Worm (Caenorhabditis elegans): ENCODE results near the gene F11C1.4.
A peak's percentile ranks its signal among the peaks of the same experiment; 100 is the strongest.

F11C1.4 gene

DNA sequence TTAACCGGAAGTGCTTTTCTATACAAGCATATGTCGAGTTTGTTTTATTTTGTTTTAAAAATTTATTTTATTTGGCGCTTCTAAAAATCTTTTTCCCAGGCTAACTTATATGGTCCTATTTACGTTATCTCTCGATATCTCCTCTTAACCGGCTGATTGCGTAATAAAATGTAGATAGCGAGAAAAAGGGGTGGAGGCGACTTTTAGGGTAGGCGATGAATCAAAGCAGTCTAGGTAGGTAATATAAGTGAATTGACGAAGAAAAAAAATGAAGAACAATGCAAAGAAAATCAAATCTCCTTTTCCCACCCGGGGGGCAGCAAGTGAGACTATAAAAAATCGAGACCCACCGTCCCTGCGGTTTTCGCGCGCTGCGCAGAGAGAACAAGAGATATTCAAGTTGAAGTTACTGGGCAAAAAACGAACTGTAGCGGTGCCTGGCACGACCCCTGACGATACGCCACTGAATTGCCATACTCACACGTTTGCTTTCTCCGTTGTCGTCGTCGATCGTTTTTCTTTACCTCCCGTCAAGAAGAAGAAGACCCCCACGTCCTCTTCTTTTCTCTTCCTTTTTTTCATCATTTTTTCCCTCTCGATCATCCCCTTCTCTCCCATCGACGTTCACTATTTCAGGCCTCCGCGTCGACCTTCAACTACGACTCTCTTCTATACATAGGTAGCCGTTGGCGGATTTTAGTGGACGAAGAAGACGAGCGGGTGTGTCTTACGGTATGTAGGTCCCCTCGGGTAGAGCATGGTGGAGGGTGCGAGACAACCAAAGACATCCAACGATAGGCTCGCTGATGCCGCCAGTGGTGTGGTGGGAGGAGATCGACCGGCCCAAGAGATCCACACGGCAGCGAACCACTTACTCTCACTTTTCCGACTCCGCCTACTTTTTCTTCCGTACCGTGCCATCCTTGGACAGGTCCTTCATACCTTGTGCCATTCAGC, 31.3 kb downstream of the F11C1.4 start, which contains the start of gene nhr-25 (continued):
- TF ChIP-seq ceh-28 (tag; optimal IDR thresholded peaks at IDR 0.05) = no peak
- no peak for TF ChIP-seq nhr-48 (tag; optimal IDR thresholded peaks at IDR 0.05)
- TF ChIP-seq dmd-8 (GFP tag; IDR thresholded peaks at IDR 0.05) = no peak
- TF ChIP-seq pqm-1 (tag; optimal IDR thresholded peaks at IDR 0.05) = no peak
- TF ChIP-seq nhr-10 (tag; optimal IDR thresholded peaks at IDR 0.05) = no peak
- no peak for TF ChIP-seq dmd-6 (GFP tag; IDR thresholded peaks at IDR 0.05)
- TF ChIP-seq Y105C5A.15 (GFP tag; IDR thresholded peaks at IDR 0.05) = 0 out of 2 replicates have a peak, but pooled peaks have one; percentile 7
- TF ChIP-seq fos-1 (tag; optimal IDR thresholded peaks at IDR 0.05) = no peak
- TF ChIP-seq nhr-77 (tag; optimal IDR thresholded peaks at IDR 0.05) = no peak
- no peak for TF ChIP-seq ceh-62 (tag; optimal IDR thresholded peaks at IDR 0.05)
- TF ChIP-seq T20F7.1 (GFP tag; optimal IDR thresholded peaks at IDR 0.05) = no peak
- no peak for TF ChIP-seq nhr-41 (GFP tag; IDR thresholded peaks at IDR 0.05)
- no peak for TF ChIP-seq nhr-111 (GFP tag; optimal IDR thresholded peaks at IDR 0.05)
- peak in 1 of 2 experiments; percentile 62 for TF ChIP-seq unc-62 (GFP tag; optimal IDR thresholded peaks at IDR 0.05 in 1 of 2)
- TF ChIP-seq unc-62 (tag; optimal IDR thresholded peaks at IDR 0.05) = no peak
- TF ChIP-seq spr-1 (tag; optimal IDR thresholded peaks at IDR 0.05) = no peak
- TF ChIP-seq mep-1 (tag; optimal IDR thresholded peaks at IDR 0.05) = peak; percentile 52
- TF ChIP-seq Y5F2A.4 (GFP tag; optimal IDR thresholded peaks at IDR 0.05) = no peak
- no peak for TF ChIP-seq T26A8.4 (GFP tag; IDR thresholded peaks at IDR 0.05)
- no peak for TF ChIP-seq madf-5 (GFP tag; IDR thresholded peaks at IDR 0.05)
- TF ChIP-seq nhr-76 (tag; optimal IDR thresholded peaks at IDR 0.05) = no peak
- TF ChIP-seq Y75B8A.6 (GFP tag; IDR thresholded peaks at IDR 0.05) = no peak
- TF ChIP-seq mdl-1 (tag; optimal IDR thresholded peaks at IDR 0.05) = no peak
- no peak for TF ChIP-seq madf-9 (GFP tag; conservative IDR thresholded peaks at IDR 0.05)
- TF ChIP-seq tra-1 (GFP tag; IDR thresholded peaks at IDR 0.05) = no peak
- TF ChIP-seq F10B5.3 (tag; optimal IDR thresholded peaks at IDR 0.05) = no peak
- TF ChIP-seq nhr-42 (GFP tag; IDR thresholded peaks at IDR 0.05) = no peak
- TF ChIP-seq vab-7 (GFP tag; IDR thresholded peaks at IDR 0.05) = no peak
- TF ChIP-seq saeg-2 (GFP tag; IDR thresholded peaks at IDR 0.05) = no peak
- TF ChIP-seq nhr-28 (tag; optimal IDR thresholded peaks at IDR 0.05) = peak; percentile 50

DNA sequence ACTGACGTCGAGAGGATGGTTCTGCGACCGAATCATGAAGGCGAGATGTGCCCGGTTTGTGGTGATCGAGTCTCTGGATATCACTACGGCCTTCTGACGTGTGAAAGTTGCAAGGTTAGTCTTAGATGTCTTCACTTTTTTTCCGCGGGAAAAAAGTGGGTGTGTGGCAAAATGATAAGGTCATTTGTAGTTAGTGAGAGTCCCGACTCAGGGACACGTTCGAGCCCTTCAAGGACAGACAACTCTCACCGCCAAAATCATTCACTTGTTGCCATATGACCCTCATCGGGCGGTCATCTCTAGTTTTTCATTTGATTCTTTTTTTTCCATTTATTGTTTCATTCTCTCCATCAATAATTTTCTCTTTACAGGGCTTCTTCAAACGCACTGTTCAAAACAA, 32.0 kb downstream of the F11C1.4 start:
- TF ChIP-seq hlh-30 (tag; optimal IDR thresholded peaks at IDR 0.05; ENCODE audit: insufficient read depth) (peak; percentile 51), ZK546.5 (tag; optimal IDR thresholded peaks at IDR 0.05) (no peak), ceh-28 (tag; optimal IDR thresholded peaks at IDR 0.05) (no peak), nhr-28 (tag; optimal IDR thresholded peaks at IDR 0.05) (peak; percentile 36), tra-1 (GFP tag; IDR thresholded peaks at IDR 0.05) (no peak), ceh-32 (tag; optimal IDR thresholded peaks at IDR 0.05; ENCODE audit: poor library complexity) (no peak), mdt-29 (GFP tag; IDR thresholded peaks at IDR 0.05) (no peak), daf-8 (GFP tag; IDR thresholded peaks at IDR 0.05) (no peak), nhr-111 (GFP tag; optimal IDR thresholded peaks at IDR 0.05) (no peak), mdl-1 (tag; optimal IDR thresholded peaks at IDR 0.05) (peak in 1 of 2 experiments; percentile 8), snpc-1.2 (GFP tag; IDR thresholded peaks at IDR 0.05) (no peak), daf-12 (tag; optimal IDR thresholded peaks at IDR 0.05) (no peak), php-3 (GFP tag; IDR thresholded peaks at IDR 0.05) (no peak), zag-1 (tag; optimal IDR thresholded peaks at IDR 0.05) (no peak), Y105C5A.15 (GFP tag; IDR thresholded peaks at IDR 0.05) (no peak), nhr-25 (tag; optimal IDR thresholded peaks at IDR 0.05; ENCODE audit: borderline replicate concordance, insufficient read depth) (peak; percentile 99), ztf-11 (tag; optimal IDR thresholded peaks at IDR 0.05) (no peak), Y5F2A.4 (GFP tag; optimal IDR thresholded peaks at IDR 0.05) (no peak), attf-4 (tag; optimal IDR thresholded peaks at IDR 0.05) (no peak), lin-38 (GFP tag; IDR thresholded peaks at IDR 0.05) (no peak), F26F4.8 (GFP tag; conservative IDR thresholded peaks at IDR 0.05) (no peak), nhr-6 (tag; optimal IDR thresholded peaks at IDR 0.05) (no peak), unc-62 (GFP tag; optimal IDR thresholded peaks at IDR 0.05 in 1 of 2) (peak in 1 of 2 experiments; percentile 73), unc-62 (tag; optimal IDR thresholded peaks at IDR 0.05) (no peak), nhr-11 (tag; optimal IDR thresholded peaks at IDR 0.05) (no peak), zfp-2 (tag; optimal IDR thresholded peaks at IDR 0.05) (no peak), nhr-41 (GFP tag; IDR thresholded peaks at IDR 0.05) (no peak), dpl-1 (GFP tag; optimal IDR thresholded peaks at IDR 0.05) (no peak), D1046.2 (GFP tag; IDR thresholded peaks at IDR 0.05) (no peak), F10B5.3 (tag; optimal IDR thresholded peaks at IDR 0.05) (no peak)
